Worm (Caenorhabditis elegans): ENCODE results near the gene chin-1.

Gene chin-1

DNA sequence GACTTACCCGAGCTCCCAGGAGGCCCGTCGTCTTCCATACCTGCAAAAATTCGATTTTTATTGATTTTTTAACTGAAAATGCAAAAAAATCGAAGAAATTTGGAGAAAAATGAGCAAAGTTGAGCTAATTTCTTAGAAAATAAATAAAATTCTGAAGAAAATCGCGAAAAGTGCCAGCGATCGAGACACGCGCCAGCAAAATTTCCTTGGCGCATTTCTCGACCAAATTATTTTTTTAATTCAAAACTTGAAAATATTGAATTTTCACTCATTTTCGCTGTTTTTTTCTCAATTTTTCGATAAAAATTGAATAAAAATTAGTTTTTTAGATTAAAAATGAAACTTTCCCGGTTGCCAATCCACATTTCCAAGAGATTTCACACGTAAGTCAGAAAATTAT is at the start of gene chin-1, which contains the start of gene BE0003N10.1:
Gene chin-1, minus strand, starts transcription at position 40 of the 400 bp plus-strand sequence.
Gene BE0003N10.1, plus strand, starts transcription at position 320 of the 400 bp plus-strand sequence.
- TF ChIP-seq ttx-3 (tag; optimal IDR thresholded peaks at IDR 0.05) (peak; percentile 5), C08G9.2 (tag; optimal IDR thresholded peaks at IDR 0.05) (no peak), ceh-30 (tag; optimal IDR thresholded peaks at IDR 0.05) (peak; percentile 9)

- no peak for TF ChIP-seq ahr-1 (tag; optimal IDR thresholded peaks at IDR 0.05)
- TF ChIP-seq ceh-48 (tag; optimal IDR thresholded peaks at IDR 0.05): peak; percentile 69
- TF ChIP-seq hlh-13 (GFP tag; optimal IDR thresholded peaks at IDR 0.05): no peak
- TF ChIP-seq dmd-4 (tag; optimal IDR thresholded peaks at IDR 0.05; ENCODE audit: borderline replicate concordance): no peak
- TF ChIP-seq sox-4 (tag; optimal IDR thresholded peaks at IDR 0.05): no peak
- TF ChIP-seq pqm-1 (tag; optimal IDR thresholded peaks at IDR 0.05): no peak
- TF ChIP-seq fax-1 (tag; optimal IDR thresholded peaks at IDR 0.05): no peak
- no peak for TF ChIP-seq K09A11.1 (tag; optimal IDR thresholded peaks at IDR 0.05; ENCODE audit: insufficient read depth)
- no peak for TF ChIP-seq pat-9 (tag; optimal IDR thresholded peaks at IDR 0.05)
Measured at ce11 chrIII:1084971-1085370, 48.0 kb upstream of the chin-1 start.

DNA sequence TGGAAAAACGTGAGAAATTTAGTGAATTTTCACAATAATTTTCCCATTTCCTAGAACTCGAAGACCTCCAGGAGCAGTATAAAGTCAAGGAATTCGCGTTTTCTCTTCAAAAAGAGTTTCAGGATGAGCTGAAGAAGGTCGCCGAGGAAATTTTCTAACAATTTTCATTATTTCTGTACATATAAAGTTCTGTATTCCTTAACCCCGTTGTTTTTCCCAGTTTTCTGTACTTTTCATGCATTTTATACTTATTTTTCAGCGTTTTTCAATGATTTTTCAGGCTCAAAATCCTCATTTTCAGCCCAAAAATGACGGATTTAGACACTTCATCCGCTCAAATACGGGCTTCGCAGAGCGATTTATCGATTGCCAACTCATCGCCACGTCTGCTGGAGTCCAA is 44.1 kb upstream of the chin-1 start, which contains the start of gene par-2:
Gene par-2, plus strand, starts transcription at position 301 of the 400 bp plus-strand sequence.
- TF ChIP-seq elt-2 (tag; optimal IDR thresholded peaks at IDR 0.05): no peak
- no peak for TF ChIP-seq gmeb-2 (tag; optimal IDR thresholded peaks at IDR 0.05)
- TF ChIP-seq pat-9 (tag; optimal IDR thresholded peaks at IDR 0.05): no peak
- TF ChIP-seq zip-5 (tag; optimal IDR thresholded peaks at IDR 0.05): no peak
- no peak for TF ChIP-seq C08G9.2 (tag; optimal IDR thresholded peaks at IDR 0.05)
- TF ChIP-seq hlh-13 (GFP tag; optimal IDR thresholded peaks at IDR 0.05): no peak
- no peak for TF ChIP-seq nhr-232 (tag; optimal IDR thresholded peaks at IDR 0.05)
- TF ChIP-seq hlh-30 (tag; optimal IDR thresholded peaks at IDR 0.05; ENCODE audit: insufficient read depth): no peak
- TF ChIP-seq ceh-9 (tag; optimal IDR thresholded peaks at IDR 0.05): no peak
- no peak for TF ChIP-seq F13H6.1 (tag; optimal IDR thresholded peaks at IDR 0.05)
- TF ChIP-seq pha-2 (tag; optimal IDR thresholded peaks at IDR 0.05): no peak
- no peak for TF ChIP-seq fkh-10 (GFP tag; optimal IDR thresholded peaks at IDR 0.05)
- no peak for TF ChIP-seq unc-55 (GFP tag; optimal IDR thresholded peaks at IDR 0.05)
- no peak for TF ChIP-seq hlh-15 (tag; optimal IDR thresholded peaks at IDR 0.05)
- TF ChIP-seq T23F11.4 (GFP tag; optimal IDR thresholded peaks at IDR 0.05): no peak

DNA sequence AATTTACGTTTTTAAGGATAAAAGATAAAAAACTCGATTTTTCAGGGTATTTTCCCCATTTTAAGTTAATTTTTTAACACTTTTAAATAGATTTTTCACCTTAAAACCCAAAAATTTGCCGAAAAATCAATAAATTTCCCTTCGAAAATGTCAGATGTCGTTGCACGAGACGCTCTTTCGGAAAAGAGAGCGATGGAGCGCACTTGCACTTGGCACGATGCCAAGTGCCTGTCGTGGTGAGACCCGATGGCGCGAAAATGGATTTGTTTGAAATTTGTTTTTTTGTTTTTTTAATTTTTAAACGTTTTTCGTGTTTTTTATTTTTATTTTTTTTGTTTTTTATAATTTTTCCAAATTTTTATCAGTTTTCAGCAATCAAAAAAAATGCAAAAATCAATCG is 43.5 kb upstream of the chin-1 start, which contains the start of the genes rab-18 and kbp-4:
Gene rab-18, minus strand, starts transcription at position 240 of the 400 bp plus-strand sequence.
Gene kbp-4, plus strand, starts transcription at position 366 of the 400 bp plus-strand sequence.
- TF ChIP-seq gmeb-2 (tag; optimal IDR thresholded peaks at IDR 0.05): no peak
- no peak for TF ChIP-seq F13H6.1 (tag; optimal IDR thresholded peaks at IDR 0.05)
- peak; percentile 60 for TF ChIP-seq tbx-2 (tag; optimal IDR thresholded peaks at IDR 0.05)
- TF ChIP-seq sox-4 (tag; optimal IDR thresholded peaks at IDR 0.05): no peak
- peak; percentile 44 for TF ChIP-seq ceh-14 (tag; optimal IDR thresholded peaks at IDR 0.05)
- TF ChIP-seq ceh-18 (tag; optimal IDR thresholded peaks at IDR 0.05): peak; percentile 65
- peak; percentile 88 for TF ChIP-seq nfya-1 (tag; optimal IDR thresholded peaks at IDR 0.05)
- peak; percentile 97 for TF ChIP-seq hlh-30 (tag; optimal IDR thresholded peaks at IDR 0.05; ENCODE audit: insufficient read depth)
- peak; percentile 7 for TF ChIP-seq ets-4 (tag; optimal IDR thresholded peaks at IDR 0.05)
- TF ChIP-seq T23F11.4 (GFP tag; optimal IDR thresholded peaks at IDR 0.05): no peak
- no peak for TF ChIP-seq lin-11 (tag; optimal IDR thresholded peaks at IDR 0.05)
- peak; percentile 90 for TF ChIP-seq ceh-48 (tag; optimal IDR thresholded peaks at IDR 0.05)
- TF ChIP-seq syd-9 (tag; optimal IDR thresholded peaks at IDR 0.05): no peak
- TF ChIP-seq unc-55 (GFP tag; optimal IDR thresholded peaks at IDR 0.05): peak; percentile 36
- TF ChIP-seq unc-3 (GFP tag; conservative IDR thresholded peaks at IDR 0.05): no peak
- TF ChIP-seq unc-3 (tag; optimal IDR thresholded peaks at IDR 0.05): peak; percentile 7
- no peak for TF ChIP-seq hlh-8 (tag; optimal IDR thresholded peaks at IDR 0.05)
- TF ChIP-seq ztf-16 (tag; optimal IDR thresholded peaks at IDR 0.05): peak; percentile 9
- TF ChIP-seq ceh-34 (tag; optimal IDR thresholded peaks at IDR 0.05): peak; percentile 61
- no peak for TF ChIP-seq K02D7.2 (tag; optimal IDR thresholded peaks at IDR 0.05)
- no peak for TF ChIP-seq eyg-1 (tag; optimal IDR thresholded peaks at IDR 0.05)
- TF ChIP-seq unc-42 (tag; optimal IDR thresholded peaks at IDR 0.05): peak; percentile 35
- TF ChIP-seq fax-1 (tag; optimal IDR thresholded peaks at IDR 0.05): no peak
- TF ChIP-seq ceh-30 (tag; optimal IDR thresholded peaks at IDR 0.05): peak; percentile 49
- TF ChIP-seq ceh-31 (tag; optimal IDR thresholded peaks at IDR 0.05): peak; percentile 56
- peak; percentile 26 for TF ChIP-seq odd-2 (tag; optimal IDR thresholded peaks at IDR 0.05)
- TF ChIP-seq dve-1 (tag; optimal IDR thresholded peaks at IDR 0.05): peak; percentile 49
- TF ChIP-seq elt-2 (tag; optimal IDR thresholded peaks at IDR 0.05): peak; percentile 62
- TF ChIP-seq pqm-1 (tag; optimal IDR thresholded peaks at IDR 0.05): peak; percentile 21
- peak; percentile 57 for TF ChIP-seq rnt-1 (tag; optimal IDR thresholded peaks at IDR 0.05)
